Fruit fly (Drosophila melanogaster) whole organism, adult: ENCODE measurements around the gene Ptx1.

Experiments
- CG14711 ChIP-seq: fragments of 200-800 bp; sonication (Bioruptor generic); optimal IDR thresholded peaks from 2 replicates; lab custom pipeline; 2018; ENCODE audit warnings: missing biosample characterization, mild to moderate bottlenecking, missing genetic modification characterization, moderate library complexity
- CG1620 ChIP-seq: fragments of 200-800 bp; sonication (Bioruptor generic); optimal IDR thresholded peaks from 2 replicates; lab custom pipeline; 2016; ENCODE audit warnings: missing biosample characterization, missing genetic modification characterization
- CG5204 ChIP-seq: fragments of 200-800 bp; sonication (Bioruptor generic); optimal IDR thresholded peaks from 2 replicates; lab custom pipeline; 2016; ENCODE audit warnings: missing biosample characterization, missing genetic modification characterization
- CG7045 ChIP-seq: fragments of 200-800 bp; sonication (Bioruptor generic); optimal IDR thresholded peaks from 2 replicates; lab custom pipeline; 2017; ENCODE audit warnings: missing biosample characterization, mild to moderate bottlenecking, missing genetic modification characterization
- CG7101 ChIP-seq: fragments of 200-800 bp; sonication (Bioruptor generic); optimal IDR thresholded peaks from 2 replicates; lab custom pipeline; 2018; ENCODE audit warnings: missing biosample characterization, mild to moderate bottlenecking, missing genetic modification characterization, moderate library complexity
- bab1 ChIP-seq: fragments of 200-800 bp; sonication (Bioruptor generic); optimal IDR thresholded peaks from 3 replicates; lab custom pipeline; 2019; ENCODE audit warnings: missing biosample characterization, mild to moderate bottlenecking, missing genetic modification characterization, moderate library complexity
- cnc ChIP-seq, 2 experiments: fragments of >200 bp; optimal IDR thresholded peaks; 2 replicates each; lab custom pipeline; 2017
- kay ChIP-seq: fragments of 200-800 bp; sonication (Bioruptor generic); peaks from one replicate; lab custom pipeline; 2016; ENCODE audit warnings: missing biosample characterization, missing genetic modification characterization, borderline replicate concordance
- pad ChIP-seq: fragments of 200-800 bp; sonication (Bioruptor generic); optimal IDR thresholded peaks from 3 replicates; lab custom pipeline; 2017; ENCODE audit warnings: missing biosample characterization, missing genetic modification characterization, mild to moderate bottlenecking, moderate library complexity, missing genetic modification reagents
- tj ChIP-seq: fragments of 200-800 bp; sonication (Bioruptor generic); optimal IDR thresholded peaks from 3 replicates; lab custom pipeline; 2017; ENCODE audit warnings: missing biosample characterization, mild to moderate bottlenecking, missing genetic modification characterization, moderate library complexity

dm6 chr3R:30928634-30929033 lies 16.1 kb downstream of the Ptx1 start:
- no peak for TF ChIP-seq CG7045 (GFP tag; lab: Kevin White, UChicago)
- no peak for TF ChIP-seq CG14711 (tag; lab: Kevin White, UChicago)
- TF ChIP-seq CG1620 (GFP tag; lab: Kevin White, UChicago): no peak
- no peak for TF ChIP-seq CG7101
- TF ChIP-seq tj: no peak
- no peak for TF ChIP-seq CG5204 (GFP tag; lab: Kevin White, UChicago)
- no peak for TF ChIP-seq bab1 (GFP tag; lab: Kevin White, UChicago)
- no peak for TF ChIP-seq cnc (optimal IDR thresholded peaks at IDR 0.05; lab: Kevin White, UChicago)
- no peak for TF ChIP-seq pad (GFP tag; lab: Kevin White, UChicago)
- peak; percentile 11 for TF ChIP-seq kay
